Fruit fly (Drosophila melanogaster): Measurements from ENCODE around the gene CASK.

CASK gene

dm6 chr3R:21839636-21840035 is 17.2 kb upstream of the CASK start (continued):
- TF ChIP-seq CG9932 (GFP tag; IDR thresholded peaks at IDR 0.05) (no peak), Nf-YC (tag; optimal IDR thresholded peaks at IDR 0.05) (no peak), maf-S (GFP tag; optimal IDR thresholded peaks at IDR 0.05) (no peak), MBD-R2 (GFP tag; IDR thresholded peaks at IDR 0.05) (no peak), twi (tag; optimal IDR thresholded peaks at IDR 0.05) (no peak), CHES-1-like (GFP tag; optimal IDR thresholded peaks at IDR 0.05) (no peak), ase (GFP tag; IDR thresholded peaks at IDR 0.05) (no peak), CG11085 (GFP tag; IDR thresholded peaks at IDR 0.05) (no peak), ind (GFP tag; optimal IDR thresholded peaks at IDR 0.05) (no peak), CG4820 (GFP tag; optimal IDR thresholded peaks at IDR 0.05) (no peak), Rfx (GFP tag; IDR thresholded peaks at IDR 0.05) (no peak), CG13296 (GFP tag; optimal IDR thresholded peaks at IDR 0.05) (peak; percentile 64), oc (tag; optimal IDR thresholded peaks at IDR 0.05) (no peak), TFAM (GFP tag; optimal IDR thresholded peaks at IDR 0.05) (no peak), CG11723 (GFP tag; optimal IDR thresholded peaks at IDR 0.05) (no peak), CG12744 (GFP tag; optimal IDR thresholded peaks at IDR 0.05) (no peak), ssp (GFP tag; IDR thresholded peaks at IDR 0.05) (no peak), cad (GFP tag; optimal IDR thresholded peaks at IDR 0.05) (no peak), Ravus (GFP tag; IDR thresholded peaks at IDR 0.05) (no peak), nmo (GFP tag; optimal IDR thresholded peaks at IDR 0.05) (peak; percentile 20), CG1603 (tag; optimal IDR thresholded peaks at IDR 0.05) (no peak), ab (GFP tag; optimal IDR thresholded peaks at IDR 0.05) (no peak), CG18764 (GFP tag; optimal IDR thresholded peaks at IDR 0.05) (no peak), gfzf (GFP tag; optimal IDR thresholded peaks at IDR 0.05) (no peak), CG17359 (tag; optimal IDR thresholded peaks at IDR 0.05) (peak; percentile 9), Xrp1 (GFP tag; IDR thresholded peaks at IDR 0.05) (peak; percentile 12; the same call in 1 of the 2 replicates), CG2202 (tag; optimal IDR thresholded peaks at IDR 0.05) (no peak), chm (GFP tag; IDR thresholded peaks at IDR 0.05) (no peak), lab (GFP tag; optimal IDR thresholded peaks at IDR 0.05) (peak; percentile 42), CG15696 (tag; optimal IDR thresholded peaks at IDR 0.05) (no peak), ara (GFP tag; IDR thresholded peaks at IDR 0.05) (no peak), Poxn (GFP tag; IDR thresholded peaks at IDR 0.05) (no peak), psq (GFP tag; optimal IDR thresholded peaks at IDR 0.05) (no peak), Hr78 (GFP tag; optimal IDR thresholded peaks at IDR 0.05) (no peak), Scr (GFP tag; IDR thresholded peaks at IDR 0.05; ENCODE audit: partially characterized antibody) (no peak), CG18262 (tag; optimal IDR thresholded peaks at IDR 0.05) (peak; percentile 63), Max (GFP tag; optimal IDR thresholded peaks at IDR 0.05) (no peak), exex (tag; optimal IDR thresholded peaks at IDR 0.05) (no peak), dmrt11E (tag; optimal IDR thresholded peaks at IDR 0.05) (peak; percentile 22), row (GFP tag; IDR thresholded peaks at IDR 0.05) (0 out of 3 replicates have a peak, but pooled peaks have one; percentile 15), CG12769 (tag; optimal IDR thresholded peaks at IDR 0.05) (no peak), HLH3B (GFP tag; IDR thresholded peaks at IDR 0.05) (no peak), Stat92E (GFP tag; optimal IDR thresholded peaks at IDR 0.05) (no peak), CG12299 (tag; optimal IDR thresholded peaks at IDR 0.05) (no peak), CG6689 (GFP tag; IDR thresholded peaks at IDR 0.05) (peak; percentile 35; the same call in 1 of the 2 replicates), CG7556 (GFP tag; optimal IDR thresholded peaks at IDR 0.05) (no peak), CG43689 (GFP tag; IDR thresholded peaks at IDR 0.05) (no peak), gcm2 (GFP tag; optimal IDR thresholded peaks at IDR 0.05) (no peak), D (optimal IDR thresholded peaks at IDR 0.05) (no peak), D (GFP tag; optimal IDR thresholded peaks at IDR 0.05) (peak; percentile 31), HLH4C (GFP tag; IDR thresholded peaks at IDR 0.05; ENCODE audit: partially characterized antibody) (no peak), CG2678 (tag; optimal IDR thresholded peaks at IDR 0.05) (peak; percentile 73)
